Worm (Caenorhabditis elegans) whole organism, L1 larva: ENCODE measurements around the gene ZK353.9.

Source experiments
- ces-1 ChIP-seq: fragments of 150-350 bp; optimal IDR thresholded peaks from 2 replicates; lab custom pipeline; 2014; ENCODE audit warnings: missing biosample characterization, missing genetic modification reagents, missing genetic modification characterization
- elt-3 ChIP-seq, 6 experiments: fragments of 150-350 bp in 1 of 6; sonication (generic microtip); optimal IDR thresholded peaks; 2 replicates each; lab custom pipeline; 2017 to 2018; ENCODE audit warnings: missing biosample characterization in 6 of 6, missing genetic modification characterization in 6 of 6, inconsistent platforms in 1 of 6
- ets-5 ChIP-seq: fragments of 200-800 bp; sonication (Bioruptor generic); IDR thresholded peaks from 2 replicates; pipeline ENCODE4 v1.3.6; 2022; ENCODE audit warnings: missing genetic modification characterization, missing compliant biosample characterization
- fos-1 ChIP-seq: fragments of 150-350 bp; optimal IDR thresholded peaks from 2 replicates; lab custom pipeline; 2014; ENCODE audit warnings: missing biosample characterization, missing genetic modification characterization
- nhr-11 ChIP-seq: fragments of 150-350 bp; optimal IDR thresholded peaks from 2 replicates; lab custom pipeline; 2014; ENCODE audit warnings: missing biosample characterization, missing genetic modification characterization
- pag-3 ChIP-seq: sonication (generic microtip); optimal IDR thresholded peaks from 2 replicates; lab custom pipeline; 2017; ENCODE audit warnings: missing genetic modification characterization, mild to moderate bottlenecking, missing compliant biosample characterization, antibody characterized with exemption, borderline replicate concordance; ENCODE audit not compliant: insufficient read depth
- snpc-4 ChIP-seq: fragments of 150-350 bp; optimal IDR thresholded peaks from 2 replicates; lab custom pipeline; 2014; ENCODE audit warnings: missing biosample characterization, missing genetic modification characterization
- snu-23 ChIP-seq: sonication (generic microtip); optimal IDR thresholded peaks from 2 replicates; lab custom pipeline; 2016; ENCODE audit warnings: missing genetic modification characterization, missing compliant biosample characterization
- ztf-4 ChIP-seq: fragments of 150-350 bp; optimal IDR thresholded peaks from 2 replicates; lab custom pipeline; 2014; ENCODE audit warnings: missing biosample characterization, missing genetic modification characterization

ce11 chrIII:8446534-8446933 lies 37.2 kb downstream of the ZK353.9 start, which contains the start of gene hsp-110:
- no peak for TF ChIP-seq nhr-11 (tag; lab: Kevin White, UChicago)
- TF ChIP-seq snpc-4: no peak
- no peak for TF ChIP-seq fos-1
- no peak for TF ChIP-seq pag-3 (tag; lab: Kevin White, UChicago)
- no peak for TF ChIP-seq ces-1
- no peak for TF ChIP-seq ets-5 (GFP tag; lab: Robert Waterston, UW)
- no peak for TF ChIP-seq snu-23 (GFP tag; lab: Kevin White, UChicago)
- TF ChIP-seq ztf-4: no peak
- TF ChIP-seq elt-3 (tag; optimal IDR thresholded peaks at IDR 0.05; lab: Kevin White, UChicago): no peak
